Fruit fly (Drosophila melanogaster) whole organism, embryonic: Measurements from ENCODE around the gene CG34409.

Source experiments
- BtbVII ChIP-seq: fragments of 200-800 bp; sonication (Bioruptor generic); optimal IDR thresholded peaks from 3 replicates; lab custom pipeline; 2017; ENCODE audit warnings: missing biosample characterization, mild to moderate bottlenecking, missing genetic modification characterization
- CG1024 ChIP-seq: fragments of 200-800 bp; sonication (Bioruptor generic); IDR thresholded peaks from 2 replicates; pipeline ENCODE4 v1.3.6; 2022; ENCODE audit warnings: missing biosample characterization, missing genetic modification characterization
- CG10543 ChIP-seq: fragments of 200-800 bp; sonication (Bioruptor generic); optimal IDR thresholded peaks from 3 replicates; lab custom pipeline; 2017; ENCODE audit warnings: missing biosample characterization, mild to moderate bottlenecking, missing genetic modification characterization, moderate library complexity
- CG11456 ChIP-seq: fragments of 200-800 bp; sonication (Bioruptor generic); IDR thresholded peaks from 3 replicates; pipeline ENCODE4 v1.3.6; 2022; ENCODE audit warnings: missing biosample characterization, missing genetic modification characterization
- CG12155 ChIP-seq: fragments of 200-800 bp; sonication (Bioruptor generic); optimal IDR thresholded peaks from 3 replicates; lab custom pipeline; 2016; ENCODE audit warnings: missing biosample characterization, missing genetic modification characterization
- CG12391 ChIP-seq: fragments of 200-800 bp; sonication (Bioruptor generic); optimal IDR thresholded peaks from 3 replicates; lab custom pipeline; 2018; ENCODE audit warnings: missing biosample characterization, mild to moderate bottlenecking, missing genetic modification characterization, moderate library complexity
- CG12942 ChIP-seq: fragments of 200-800 bp; sonication (Bioruptor generic); optimal IDR thresholded peaks from 3 replicates; lab custom pipeline; 2016; ENCODE audit warnings: missing biosample characterization, missing genetic modification characterization
- CG13424 ChIP-seq: fragments of 200-800 bp; sonication (Bioruptor generic); optimal IDR thresholded peaks from 2 replicates; lab custom pipeline; 2019; ENCODE audit warnings: missing biosample characterization, mild to moderate bottlenecking, missing genetic modification characterization, moderate library complexity
- CG13624 ChIP-seq: fragments of 200-800 bp; sonication (Bioruptor generic); optimal IDR thresholded peaks from 2 replicates; lab custom pipeline; 2016; ENCODE audit warnings: missing biosample characterization, missing genetic modification characterization
- CG13894 ChIP-seq: fragments of 200-800 bp; sonication (Bioruptor generic); optimal IDR thresholded peaks from 3 replicates; lab custom pipeline; 2018; ENCODE audit warnings: missing biosample characterization, mild to moderate bottlenecking, missing genetic modification characterization, moderate library complexity
- CG17568 ChIP-seq: fragments of 200-800 bp; sonication (Bioruptor generic); optimal IDR thresholded peaks from 2 replicates; lab custom pipeline; 2018; ENCODE audit warnings: missing biosample characterization, mild to moderate bottlenecking, missing genetic modification characterization, moderate library complexity
- CG18011 ChIP-seq: fragments of 200-800 bp; sonication (Bioruptor generic); optimal IDR thresholded peaks from 2 replicates; lab custom pipeline; 2017; ENCODE audit warnings: missing biosample characterization, missing genetic modification characterization, mild to moderate bottlenecking, moderate library complexity, missing genotype
- CG2202 ChIP-seq: fragments of 200-800 bp; sonication (Bioruptor generic); optimal IDR thresholded peaks from 2 replicates; lab custom pipeline; 2018; ENCODE audit warnings: missing biosample characterization, mild to moderate bottlenecking, missing genetic modification characterization
- CG3065 ChIP-seq: fragments of 200-800 bp; sonication (Bioruptor generic); optimal IDR thresholded peaks from 2 replicates; lab custom pipeline; 2016; ENCODE audit warnings: missing biosample characterization, missing genetic modification characterization
- CG32532 ChIP-seq: fragments of 200-800 bp; sonication (Bioruptor generic); IDR thresholded peaks from 2 replicates; pipeline ENCODE4 v1.3.6; 2022; ENCODE audit warnings: missing biosample characterization, missing genetic modification characterization
- CG32772 ChIP-seq: fragments of 200-800 bp; sonication (Bioruptor generic); IDR thresholded peaks from 2 replicates; pipeline ENCODE4 v1.3.6; 2022; ENCODE audit warnings: missing biosample characterization, missing genetic modification characterization
- CG3407 ChIP-seq: fragments of 200-800 bp; sonication (Bioruptor generic); optimal IDR thresholded peaks from 2 replicates; lab custom pipeline; 2018; ENCODE audit warnings: missing biosample characterization, mild to moderate bottlenecking, missing genetic modification characterization
- CG3726 ChIP-seq: fragments of 200-800 bp; sonication (Bioruptor generic); IDR thresholded peaks from 3 replicates; pipeline ENCODE4, ENCODE4 v1.3.6; 2022; ENCODE audit warnings: missing biosample characterization, missing genetic modification characterization
- CG7839 ChIP-seq: fragments of 200-800 bp; sonication (Bioruptor generic); optimal IDR thresholded peaks from 3 replicates; lab custom pipeline; 2018; ENCODE audit warnings: missing biosample characterization, mild to moderate bottlenecking, missing genetic modification characterization, moderate library complexity
- CG9215 ChIP-seq: fragments of 200-800 bp; sonication (Bioruptor generic); IDR thresholded peaks from 2 replicates; pipeline ENCODE4 v1.3.6; 2022; ENCODE audit warnings: missing biosample characterization, missing genetic modification characterization
- Chrac-16 ChIP-seq: fragments of 200-800 bp; sonication (Bioruptor generic); optimal IDR thresholded peaks from 3 replicates; lab custom pipeline; 2016; ENCODE audit warnings: missing biosample characterization, missing genetic modification characterization
- Dip2 ChIP-seq: fragments of 200-800 bp; sonication (Bioruptor generic); IDR thresholded peaks from 2 replicates; pipeline ENCODE4 v1.3.6; 2022; ENCODE audit warnings: missing biosample characterization, missing genetic modification characterization
- Doc3 ChIP-seq: fragments of 200-800 bp; sonication (Bioruptor generic); IDR thresholded peaks from 3 replicates; pipeline ENCODE4 v1.3.6; 2022; ENCODE audit warnings: missing biosample characterization, missing genetic modification characterization; ENCODE audit not compliant: partially characterized antibody
- Drgx ChIP-seq: fragments of 200-800 bp; sonication (Bioruptor generic); IDR thresholded peaks from 2 replicates; pipeline ENCODE4 v1.3.6; 2022; ENCODE audit warnings: missing biosample characterization, missing genetic modification characterization
- Eip74EF ChIP-seq, 2 experiments: fragments of 200-800 bp in 1 of 2; fragments of >200 bp in 1 of 2; sonication (Bioruptor generic) in 1 of 2; optimal IDR thresholded peaks; 2 replicates each; lab custom pipeline; 2017 to 2019; ENCODE audit warnings: missing biosample characterization in 2 of 2, missing genetic modification characterization in 2 of 2, mild to moderate bottlenecking in 1 of 2, moderate library complexity in 1 of 2
- Ets97D ChIP-seq: fragments of 200-800 bp; sonication (Bioruptor generic); optimal IDR thresholded peaks from 3 replicates; lab custom pipeline; 2016; ENCODE audit warnings: missing biosample characterization, missing genetic modification characterization
- Fer3 ChIP-seq: fragments of 200-800 bp; sonication (Bioruptor generic); optimal IDR thresholded peaks from 2 replicates; lab custom pipeline; 2018; ENCODE audit warnings: missing biosample characterization, mild to moderate bottlenecking, missing genetic modification characterization, moderate library complexity
- Hand ChIP-seq: fragments of 200-800 bp; sonication (Bioruptor generic); optimal IDR thresholded peaks from 2 replicates; lab custom pipeline; 2017; ENCODE audit warnings: mild to moderate bottlenecking, missing biosample characterization, missing genetic modification reagents, missing genetic modification characterization
- Hmr ChIP-seq: fragments of 200-800 bp; sonication (Bioruptor generic); optimal IDR thresholded peaks from 3 replicates; lab custom pipeline; 2017; ENCODE audit warnings: mild to moderate bottlenecking, missing biosample characterization, missing genetic modification reagents, missing genetic modification characterization
- MESR4 ChIP-seq: fragments of 200-800 bp; sonication (Bioruptor generic); optimal IDR thresholded peaks from 2 replicates; lab custom pipeline; 2018; ENCODE audit warnings: missing biosample characterization, mild to moderate bottlenecking, missing genetic modification characterization, moderate library complexity
- Nf-YA ChIP-seq: fragments of 200-800 bp; sonication (Bioruptor generic); IDR thresholded peaks from 2 replicates; pipeline ENCODE4 v1.3.6; 2022; ENCODE audit warnings: missing biosample characterization, missing genetic modification characterization
- PHDP ChIP-seq: fragments of 200-800 bp; sonication (Bioruptor generic); optimal IDR thresholded peaks from 3 replicates; lab custom pipeline; 2018; ENCODE audit warnings: missing biosample characterization, mild to moderate bottlenecking, missing genetic modification characterization, moderate library complexity
- TFAM ChIP-seq: fragments of 200-800 bp; sonication (Bioruptor generic); optimal IDR thresholded peaks from 2 replicates; lab custom pipeline; 2017; ENCODE audit warnings: missing biosample characterization, missing genetic modification characterization, inconsistent platforms
- YL-1 ChIP-seq: fragments of 200-800 bp; sonication (Bioruptor generic); optimal IDR thresholded peaks from 3 replicates; lab custom pipeline; 2017; ENCODE audit warnings: missing biosample characterization, mild to moderate bottlenecking, missing genetic modification characterization
- amos ChIP-seq: fragments of 200-800 bp; sonication (Bioruptor generic); IDR thresholded peaks from 2 replicates; pipeline ENCODE4 v1.3.6; 2022; ENCODE audit warnings: missing biosample characterization, missing genetic modification characterization; ENCODE audit not compliant: partially characterized antibody
- ap ChIP-seq: fragments of 200-800 bp; sonication (Bioruptor generic); IDR thresholded peaks from 2 replicates; pipeline ENCODE4 v1.3.6; 2022; ENCODE audit warnings: missing biosample characterization, missing genetic modification characterization
- ash1 ChIP-seq: fragments of 200-800 bp; sonication (Bioruptor generic); optimal IDR thresholded peaks from 2 replicates; lab custom pipeline; 2018; ENCODE audit warnings: missing biosample characterization, mild to moderate bottlenecking, missing genetic modification characterization
- crp ChIP-seq, 2 experiments: fragments of 200-800 bp; sonication (Bioruptor generic); optimal IDR thresholded peaks; 2 replicates in 1 of 2; 3 replicates in 1 of 2; lab custom pipeline; 2017; ENCODE audit warnings: missing biosample characterization in 2 of 2, missing genetic modification characterization in 2 of 2, mild to moderate bottlenecking in 1 of 2, moderate library complexity in 1 of 2
- dimm ChIP-seq: fragments of 200-800 bp; sonication (Bioruptor generic); IDR thresholded peaks from 2 replicates; pipeline ENCODE4 v1.3.6; 2022; ENCODE audit warnings: missing biosample characterization, missing genetic modification characterization
- dpn ChIP-seq, 2 experiments: fragments of 200-800 bp; sonication (Bioruptor generic); optimal IDR thresholded peaks; 3 replicates each; lab custom pipeline; 2016; ENCODE audit warnings: missing biosample characterization in 2 of 2, missing genetic modification characterization in 2 of 2
- gsb ChIP-seq: fragments of 200-800 bp; sonication (Bioruptor generic); IDR thresholded peaks from 2 replicates; pipeline ENCODE4 v1.3.6; 2022; ENCODE audit warnings: missing biosample characterization, missing genetic modification characterization
- gt ChIP-seq: fragments of 200-800 bp; sonication (Bioruptor generic); IDR thresholded peaks from 2 replicates; pipeline ENCODE4 v1.3.6; 2022; ENCODE audit warnings: missing biosample characterization, missing genetic modification characterization
- hbn ChIP-seq: fragments of 200-800 bp; sonication (Bioruptor generic); IDR thresholded peaks from 2 replicates; pipeline ENCODE4 v1.3.6; 2022; ENCODE audit warnings: missing biosample characterization, missing genetic modification characterization; ENCODE audit not compliant: partially characterized antibody
- ken ChIP-seq: fragments of 200-800 bp; sonication (Bioruptor generic); IDR thresholded peaks from 3 replicates; pipeline ENCODE4 v1.3.6; 2022; ENCODE audit warnings: missing biosample characterization, missing genetic modification characterization
- lbe ChIP-seq: fragments of 200-800 bp; sonication (Bioruptor generic); optimal IDR thresholded peaks from 2 replicates; lab custom pipeline; 2016; ENCODE audit warnings: missing biosample characterization, mild to moderate bottlenecking, missing genetic modification characterization
- pzg ChIP-seq: fragments of 200-800 bp; sonication (Bioruptor generic); optimal IDR thresholded peaks from 3 replicates; lab custom pipeline; 2018; ENCODE audit warnings: missing biosample characterization, mild to moderate bottlenecking, missing genetic modification characterization, moderate library complexity
- sob ChIP-seq: fragments of 200-800 bp; sonication (Bioruptor generic); IDR thresholded peaks from 2 replicates; pipeline ENCODE4 v1.3.6; 2022; ENCODE audit warnings: missing biosample characterization, missing genetic modification characterization
- tna ChIP-seq: fragments of 200-800 bp; sonication (Bioruptor generic); IDR thresholded peaks from 2 replicates; pipeline ENCODE4 v1.3.6; 2022; ENCODE audit warnings: missing biosample characterization, missing genetic modification characterization; ENCODE audit not compliant: partially characterized antibody
- toy ChIP-seq: fragments of 200-800 bp; sonication (Bioruptor generic); IDR thresholded peaks from 2 replicates; pipeline ENCODE4 v1.3.6; 2022; ENCODE audit warnings: missing biosample characterization, missing genetic modification characterization
- ttk ChIP-seq: fragments of 200-800 bp; sonication (Bioruptor generic); IDR thresholded peaks from 2 replicates; pipeline ENCODE4 v2.1.2; 2022; ENCODE audit warnings: missing biosample characterization, missing genetic modification characterization

CG34409 gene

dm6 chr3R:9701148-9701703 is 44.9 kb downstream of the CG34409 start (continued):
- TF ChIP-seq CG12391 (tag; lab: Kevin White, UChicago) (no peak), CG32532 (GFP tag; lab: Robert Waterston, UW) (no peak), toy (no peak), CG9215 (no peak), CG1024 (GFP tag; lab: Robert Waterston, UW) (no peak), Hand (no peak), PHDP (tag; lab: Kevin White, UChicago) (peak; percentile 32), amos (GFP tag; lab: Robert Waterston, UW) (no peak), tna (GFP tag; lab: Robert Waterston, UW) (no peak), CG18011 (GFP tag; lab: Kevin White, UChicago) (no peak), dpn (GFP tag; optimal IDR thresholded peaks at IDR 0.05; lab: Kevin White, UChicago) (peak in 1 of 2 experiments; percentile 23), crp (GFP tag; optimal IDR thresholded peaks at IDR 0.05; lab: Kevin White, UChicago) (no peak), gsb (GFP tag; lab: Robert Waterston, UW) (no peak), Hmr (GFP tag; lab: Kevin White, UChicago) (peak; percentile 44), TFAM (GFP tag; lab: Kevin White, UChicago) (no peak), Fer3 (tag; lab: Kevin White, UChicago) (peak; percentile 39), ken (GFP tag; lab: Robert Waterston, UW) (no peak), Nf-YA (GFP tag; lab: Robert Waterston, UW) (no peak), Doc3 (GFP tag; lab: Robert Waterston, UW) (no peak), CG3065 (GFP tag; lab: Kevin White, UChicago) (no peak), CG7839 (tag; lab: Kevin White, UChicago) (no peak), sob (GFP tag; lab: Robert Waterston, UW) (no peak), Drgx (GFP tag; lab: Robert Waterston, UW) (no peak), lbe (GFP tag; lab: Kevin White, UChicago) (no peak), Eip74EF (GFP tag; optimal IDR thresholded peaks at IDR 0.05; lab: Kevin White, UChicago) (peak in 1 of 2 experiments; percentile 51), CG17568 (GFP tag; lab: Kevin White, UChicago) (peak; percentile 41), Ets97D (GFP tag; lab: Kevin White, UChicago) (no peak), CG13424 (tag; lab: Kevin White, UChicago) (peak; percentile 21), BtbVII (GFP tag; lab: Kevin White, UChicago) (peak; percentile 31), hbn (GFP tag; lab: Robert Waterston, UW) (no peak), CG12942 (GFP tag; lab: Kevin White, UChicago) (peak; percentile 44), pzg (GFP tag; lab: Kevin White, UChicago) (no peak), CG2202 (tag; lab: Kevin White, UChicago) (no peak), CG32772 (GFP tag; lab: Robert Waterston, UW) (no peak), CG3726 (no peak), CG3407 (GFP tag; lab: Kevin White, UChicago) (no peak), Dip2 (GFP tag; lab: Robert Waterston, UW) (no peak), CG12155 (no peak), YL-1 (GFP tag; lab: Kevin White, UChicago) (no peak), CG10543 (GFP tag; lab: Kevin White, UChicago) (peak; percentile 61), CG13894 (peak; percentile 45), dimm (no peak), ttk (GFP tag; lab: Robert Waterston, UW) (no peak), Chrac-16 (GFP tag; lab: Kevin White, UChicago) (no peak), CG11456 (GFP tag; lab: Robert Waterston, UW) (no peak), CG13624 (GFP tag; lab: Kevin White, UChicago) (no peak), gt (GFP tag; lab: Robert Waterston, UW) (no peak), MESR4 (no peak), ap (GFP tag; lab: Robert Waterston, UW) (no peak), ash1 (GFP tag; lab: Kevin White, UChicago) (no peak)
